Worm (Caenorhabditis elegans) whole organism, L2 larva: Measurements from ENCODE around the gene saeg-1.

Source experiments
- C34F6.9 ChIP-seq: fragments of 150-350 bp; optimal IDR thresholded peaks from 2 replicates; lab custom pipeline; 2014; ENCODE audit warnings: missing biosample characterization, missing genetic modification characterization
- F13H6.1 ChIP-seq: sonication (generic microtip); optimal IDR thresholded peaks from 2 replicates; lab custom pipeline; 2016; ENCODE audit warnings: missing genetic modification characterization, missing compliant biosample characterization
- R02D3.7 ChIP-seq: fragments of 150-350 bp; optimal IDR thresholded peaks from 2 replicates; lab custom pipeline; 2014; ENCODE audit warnings: missing biosample characterization, missing genetic modification characterization
- Y55F3AM.14 ChIP-seq: fragments of 200-800 bp; sonication (Bioruptor generic); optimal IDR thresholded peaks from 2 replicates; lab custom pipeline; 2018; ENCODE audit warnings: mild to moderate bottlenecking, missing genetic modification characterization, missing compliant biosample characterization
- ZK546.5 ChIP-seq: sonication (generic microtip); optimal IDR thresholded peaks from 2 replicates; lab custom pipeline; 2017; ENCODE audit warnings: missing biosample characterization, missing genetic modification characterization
- alr-1 ChIP-seq: fragments of 150-350 bp; optimal IDR thresholded peaks from 2 replicates; lab custom pipeline; 2014; ENCODE audit warnings: missing biosample characterization, missing genetic modification characterization
- aly-2 ChIP-seq: fragments of 150-350 bp; optimal IDR thresholded peaks from 2 replicates; lab custom pipeline; 2014; ENCODE audit warnings: missing biosample characterization, missing genetic modification characterization
- blmp-1 ChIP-seq: sonication (generic microtip); optimal IDR thresholded peaks from 2 replicates; lab custom pipeline; 2017; ENCODE audit warnings: missing genetic modification characterization, mild to moderate bottlenecking, missing compliant biosample characterization, antibody characterized with exemption, moderate library complexity; ENCODE audit not compliant: insufficient read depth
- ceh-16 ChIP-seq: fragments of 150-350 bp; optimal IDR thresholded peaks from 2 replicates; lab custom pipeline; 2014; ENCODE audit warnings: missing biosample characterization, missing genetic modification characterization
- ceh-82 ChIP-seq: fragments of 150-350 bp; optimal IDR thresholded peaks from 2 replicates; lab custom pipeline; 2014; ENCODE audit warnings: missing biosample characterization, missing genetic modification characterization
- crh-2 ChIP-seq: sonication (generic microtip); optimal IDR thresholded peaks from 2 replicates; lab custom pipeline; 2017; ENCODE audit warnings: missing biosample characterization, missing genetic modification characterization
- dmd-4 ChIP-seq: sonication (generic microtip); optimal IDR thresholded peaks from 2 replicates; lab custom pipeline; 2017; ENCODE audit warnings: missing biosample characterization, missing genetic modification characterization
- egl-27 ChIP-seq: sonication (generic microtip); optimal IDR thresholded peaks from 3 replicates; lab custom pipeline; 2017; ENCODE audit warnings: missing biosample characterization, missing genetic modification reagents, missing genetic modification characterization
- fos-1 ChIP-seq: fragments of 150-350 bp; optimal IDR thresholded peaks from 2 replicates; lab custom pipeline; 2014; ENCODE audit warnings: missing biosample characterization, missing genetic modification characterization
- gmeb-1 ChIP-seq: fragments of 150-350 bp; optimal IDR thresholded peaks from 2 replicates; lab custom pipeline; 2014; ENCODE audit warnings: missing biosample characterization, missing genetic modification characterization
- lin-11 ChIP-seq: fragments of 150-350 bp; sonication (generic microtip); optimal IDR thresholded peaks from 2 replicates; lab custom pipeline; 2014; ENCODE audit warnings: missing biosample characterization, missing genetic modification characterization, inconsistent platforms, mixed read lengths
- lin-13 ChIP-seq: fragments of 150-350 bp; optimal IDR thresholded peaks from 2 replicates; lab custom pipeline; 2014; ENCODE audit warnings: missing biosample characterization, missing genetic modification reagents, missing genetic modification characterization
- lin-39 ChIP-seq: fragments of 150-350 bp; optimal IDR thresholded peaks from 2 replicates; lab custom pipeline; 2014; ENCODE audit warnings: missing biosample characterization, missing genetic modification reagents, missing genetic modification characterization
- lsy-2 ChIP-seq, 2 experiments: fragments of 150-350 bp in 1 of 2; sonication (generic microtip) in 1 of 2; optimal IDR thresholded peaks; 2 replicates each; lab custom pipeline; 2014 to 2017; ENCODE audit warnings: missing biosample characterization in 2 of 2, missing genetic modification characterization in 2 of 2
- mab-5 ChIP-seq: fragments of 150-350 bp; optimal IDR thresholded peaks from 2 replicates; lab custom pipeline; 2014; ENCODE audit warnings: missing biosample characterization, missing genetic modification characterization
- mbf-1 ChIP-seq: sonication (generic microtip); optimal IDR thresholded peaks from 2 replicates; lab custom pipeline; 2017; ENCODE audit warnings: missing biosample characterization, missing genetic modification characterization
- mdl-1 ChIP-seq, 2 experiments: fragments of 150-350 bp in 1 of 2; sonication (generic microtip) in 1 of 2; optimal IDR thresholded peaks; 2 replicates each; lab custom pipeline; 2017; ENCODE audit warnings: missing biosample characterization in 2 of 2, missing genetic modification characterization in 2 of 2
- nhr-10 ChIP-seq: sonication (generic microtip); optimal IDR thresholded peaks from 2 replicates; lab custom pipeline; 2017; ENCODE audit warnings: missing biosample characterization, missing genetic modification characterization
- nhr-11 ChIP-seq: fragments of 150-350 bp; optimal IDR thresholded peaks from 2 replicates; lab custom pipeline; 2014; ENCODE audit warnings: missing biosample characterization, missing genetic modification characterization
- nhr-129 ChIP-seq: fragments of 150-350 bp; optimal IDR thresholded peaks from 2 replicates; lab custom pipeline; 2014; ENCODE audit warnings: missing biosample characterization, missing genetic modification characterization
- nhr-21 ChIP-seq: fragments of 150-350 bp; optimal IDR thresholded peaks from 2 replicates; lab custom pipeline; 2014; ENCODE audit warnings: missing biosample characterization, missing genetic modification characterization
- nhr-23 ChIP-seq: fragments of 150-350 bp; optimal IDR thresholded peaks from 2 replicates; lab custom pipeline; 2014; ENCODE audit warnings: missing biosample characterization, missing genetic modification reagents, missing genetic modification characterization
- nhr-237 ChIP-seq: fragments of 150-350 bp; optimal IDR thresholded peaks from 2 replicates; lab custom pipeline; 2014; ENCODE audit warnings: missing biosample characterization, missing genetic modification characterization
- nhr-25 ChIP-seq: fragments of 150-350 bp; sonication (generic microtip); optimal IDR thresholded peaks from 3 replicates; lab custom pipeline; 2014; ENCODE audit warnings: missing biosample characterization, missing genetic modification characterization
- nhr-6 ChIP-seq: fragments of 150-350 bp; optimal IDR thresholded peaks from 2 replicates; lab custom pipeline; 2014; ENCODE audit warnings: missing biosample characterization, missing genetic modification characterization
- nhr-77 ChIP-seq: fragments of 150-350 bp; optimal IDR thresholded peaks from 2 replicates; lab custom pipeline; 2014; ENCODE audit warnings: missing biosample characterization, missing genetic modification characterization
- peb-1 ChIP-seq: fragments of 150-350 bp; optimal IDR thresholded peaks from 2 replicates; lab custom pipeline; 2014; ENCODE audit warnings: missing biosample characterization, missing genetic modification characterization
- sem-4 ChIP-seq: fragments of 150-350 bp; optimal IDR thresholded peaks from 2 replicates; lab custom pipeline; 2014; ENCODE audit warnings: missing biosample characterization, missing genetic modification reagents, missing genetic modification characterization
- skn-1 ChIP-seq: sonication (generic microtip); optimal IDR thresholded peaks from 2 replicates; lab custom pipeline; 2017; ENCODE audit warnings: missing biosample characterization, missing genetic modification characterization
- sma-3 ChIP-seq: sonication (generic microtip); optimal IDR thresholded peaks from 2 replicates; lab custom pipeline; 2016; ENCODE audit warnings: missing genetic modification reagents, missing genetic modification characterization, missing compliant biosample characterization
- sma-9 ChIP-seq, 2 experiments: fragments of 150-350 bp in 1 of 2; sonication (generic microtip) in 1 of 2; optimal IDR thresholded peaks; 2 replicates each; lab custom pipeline; 2014 to 2016; ENCODE audit warnings: missing genetic modification characterization in 2 of 2, mild to moderate bottlenecking in 1 of 2, missing biosample characterization in 1 of 2, missing compliant biosample characterization in 1 of 2, missing genetic modification reagents in 1 of 2, moderate library complexity in 1 of 2
- snpc-4 ChIP-seq: fragments of 150-350 bp; optimal IDR thresholded peaks from 2 replicates; lab custom pipeline; 2014; ENCODE audit warnings: missing biosample characterization, missing genetic modification characterization
- unc-55 ChIP-seq: fragments of 150-350 bp; sonication (generic microtip); optimal IDR thresholded peaks from 3 replicates; lab custom pipeline; 2014; ENCODE audit warnings: missing biosample characterization, missing genetic modification reagents, missing genetic modification characterization
- unc-62 ChIP-seq: fragments of 150-350 bp; optimal IDR thresholded peaks from 2 replicates; lab custom pipeline; 2014; ENCODE audit warnings: missing biosample characterization, missing genetic modification reagents, missing genetic modification characterization
- ztf-1 ChIP-seq: fragments of 200-800 bp; sonication (Bioruptor generic); conservative IDR thresholded peaks from 2 replicates; pipeline ENCODE4 v1.3.6; 2022; ENCODE audit warnings: missing genetic modification characterization, missing compliant biosample characterization
- ztf-11 ChIP-seq: sonication (generic microtip); optimal IDR thresholded peaks from 2 replicates; lab custom pipeline; 2017; ENCODE audit warnings: missing biosample characterization, missing genetic modification characterization
- ztf-4 ChIP-seq: fragments of 150-350 bp; optimal IDR thresholded peaks from 2 replicates; lab custom pipeline; 2014; ENCODE audit warnings: missing biosample characterization, missing genetic modification characterization

Gene saeg-1

DNA sequence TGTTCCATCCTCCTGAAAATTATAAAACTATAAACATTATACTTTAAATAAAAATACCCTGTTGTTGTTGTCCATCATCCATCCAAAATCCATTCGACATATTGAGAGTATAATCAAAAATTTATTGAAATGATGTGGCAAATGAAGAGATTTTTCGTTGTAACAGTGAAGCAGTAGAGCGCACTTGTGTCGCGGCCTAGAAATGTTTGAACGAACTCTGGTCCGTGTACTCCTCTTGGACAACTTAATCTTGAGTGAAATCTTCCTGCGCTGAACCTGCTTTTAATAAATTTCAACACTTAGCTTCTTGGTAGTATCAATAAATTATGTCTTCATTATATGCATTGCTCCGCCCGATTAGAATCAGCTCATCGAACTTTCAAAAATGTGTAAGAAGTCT lies 29.1 kb upstream of the saeg-1 start, which contains the start of the genes F32D8.14 and F32D8.5:
F32D8.14 (minus strand) TSS at position 188 of the 400 bp plus-strand sequence.
F32D8.5 (plus strand) TSS at position 200 of the 400 bp plus-strand sequence.
- TF ChIP-seq Y55F3AM.14 (GFP tag; lab: Kevin White, UChicago) (no peak), alr-1 (tag; lab: Kevin White, UChicago) (no peak), ztf-11 (no peak), lsy-2 (tag; optimal IDR thresholded peaks at IDR 0.05; lab: Kevin White, UChicago) (peak; percentile 56 to 89), mab-5 (tag; lab: Kevin White, UChicago) (peak; percentile 23), crh-2 (tag; lab: Kevin White, UChicago) (peak; percentile 94), ceh-16 (tag; lab: Kevin White, UChicago) (no peak), nhr-25 (tag; lab: Kevin White, UChicago) (peak; percentile 76), sem-4 (tag; lab: Kevin White, UChicago) (peak; percentile 74), unc-55 (GFP tag; lab: Kevin White, UChicago) (peak; percentile 88), nhr-237 (tag; lab: Kevin White, UChicago) (no peak), nhr-129 (tag; lab: Kevin White, UChicago) (peak; percentile 81), egl-27 (tag; lab: Kevin White, UChicago) (peak; percentile 2), nhr-23 (no peak), blmp-1 (tag; lab: Kevin White, UChicago) (peak; percentile 70), mdl-1 (tag; optimal IDR thresholded peaks at IDR 0.05; lab: Kevin White, UChicago) (no peak), snpc-4 (tag; lab: Kevin White, UChicago) (peak; percentile 75), dmd-4 (tag; lab: Kevin White, UChicago) (no peak), peb-1 (tag; lab: Kevin White, UChicago) (no peak), nhr-11 (no peak), nhr-6 (tag; lab: Kevin White, UChicago) (peak; percentile 84), gmeb-1 (tag; lab: Kevin White, UChicago) (peak; percentile 81), ztf-4 (tag; lab: Kevin White, UChicago) (peak; percentile 60), C34F6.9 (peak; percentile 93), lin-13 (GFP tag; lab: Kevin White, UChicago) (peak; percentile 85), fos-1 (peak; percentile 59), ceh-82 (peak; percentile 29), sma-3 (GFP tag; lab: Kevin White, UChicago) (peak; percentile 84), mbf-1 (tag; lab: Kevin White, UChicago) (no peak), F13H6.1 (peak; percentile 85), nhr-10 (tag; lab: Kevin White, UChicago) (no peak), sma-9 (GFP tag; optimal IDR thresholded peaks at IDR 0.05; lab: Kevin White, UChicago) (peak; percentile 93), sma-9 (tag; optimal IDR thresholded peaks at IDR 0.05; lab: Kevin White, UChicago) (no peak), ztf-1 (GFP tag; lab: Robert Waterston, UW) (no peak), nhr-21 (tag; lab: Kevin White, UChicago) (peak; percentile 69), ZK546.5 (tag; lab: Kevin White, UChicago) (peak; percentile 73), lin-11 (tag; lab: Kevin White, UChicago) (peak; percentile 56), nhr-77 (no peak)

DNA sequence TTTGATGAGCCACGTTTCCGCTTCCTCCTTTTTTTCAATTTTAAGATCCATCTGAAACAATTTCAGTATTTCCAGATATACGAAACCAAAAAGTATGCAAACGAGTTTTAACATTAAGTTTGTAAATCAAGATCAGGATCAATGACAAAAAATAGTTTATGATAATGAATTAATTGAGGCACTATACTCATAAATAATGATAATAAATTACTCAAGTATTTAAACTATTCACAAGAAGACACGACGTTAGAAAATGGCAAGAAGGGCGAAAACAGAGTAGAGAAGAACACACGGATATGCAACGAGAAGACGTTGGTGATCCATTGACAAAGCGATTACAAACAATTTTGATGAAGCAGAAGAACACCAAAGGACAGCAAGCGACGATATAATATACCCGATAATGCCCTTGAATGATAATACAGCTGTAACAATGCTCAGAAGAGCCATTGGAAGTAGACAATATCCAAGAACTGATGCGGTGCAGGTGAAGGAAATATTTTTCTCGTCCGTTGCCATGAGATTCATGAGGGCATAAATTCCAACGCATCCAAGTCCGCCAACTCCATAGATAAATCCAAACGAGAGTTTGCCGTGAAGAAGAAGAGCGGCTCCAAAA lies 28.1 kb upstream of the saeg-1 start, which contains the start of gene F32D8.4:
F32D8.4 (minus strand) TSS at position 51 of the 619 bp plus-strand sequence.
- TF ChIP-seq mbf-1 (tag; lab: Kevin White, UChicago) = no peak
- TF ChIP-seq lin-39 (tag; lab: Kevin White, UChicago) = no peak
- TF ChIP-seq sem-4 (tag; lab: Kevin White, UChicago) = no peak
- TF ChIP-seq R02D3.7 (tag; lab: Kevin White, UChicago) = no peak
- TF ChIP-seq nhr-11 = no peak
- no peak for TF ChIP-seq nhr-10 (tag; lab: Kevin White, UChicago)
- TF ChIP-seq ceh-16 (tag; lab: Kevin White, UChicago) = no peak
- no peak for TF ChIP-seq mab-5 (tag; lab: Kevin White, UChicago)
- no peak for TF ChIP-seq peb-1 (tag; lab: Kevin White, UChicago)
- TF ChIP-seq lin-11 (tag; lab: Kevin White, UChicago) = no peak
- TF ChIP-seq dmd-4 (tag; lab: Kevin White, UChicago) = no peak
- TF ChIP-seq aly-2 = no peak
- no peak for TF ChIP-seq unc-62 (GFP tag; lab: Kevin White, UChicago)
- no peak for TF ChIP-seq skn-1
- no peak for TF ChIP-seq nhr-25 (tag; lab: Kevin White, UChicago)
- TF ChIP-seq, all 48 proteins: peak for 0
